Worm (Caenorhabditis elegans) whole organism, L1 larva: ENCODE data around the gene ZK652.8.

ENCODE experiments used
- ets-5 ChIP-seq: fragments of 200-800 bp; sonication (Bioruptor generic); IDR thresholded peaks from 2 replicates; pipeline ENCODE4 v1.3.6; 2022; ENCODE audit warnings: missing genetic modification characterization, missing compliant biosample characterization
- snpc-4 ChIP-seq: fragments of 150-350 bp; optimal IDR thresholded peaks from 2 replicates; lab custom pipeline; 2014; ENCODE audit warnings: missing biosample characterization, missing genetic modification characterization
- ztf-11 ChIP-seq, 2 experiments: sonication (generic microtip); optimal IDR thresholded peaks; 2 replicates each; lab custom pipeline; 2016 to 2017; ENCODE audit warnings: missing genetic modification characterization in 2 of 2, missing biosample characterization in 1 of 2, missing compliant biosample characterization in 1 of 2

- TF ChIP-seq ets-5 (GFP tag; lab: Robert Waterston, UW) (no peak), snpc-4 (tag; lab: Kevin White, UChicago) (peak; percentile 51), ztf-11 (tag; optimal IDR thresholded peaks at IDR 0.05; lab: Kevin White, UChicago) (no peak)
Observed at ce11 chrIII:7891573-7892306, 48.3 kb upstream of the ZK652.8 start, which contains the start of the genes ZK688.5 and fahd-1.
